Worm (Caenorhabditis elegans) whole organism, midembryonic: Measurements from ENCODE around the gene nlp-53.

Source experiments
- T22C8.4 ChIP-seq: fragments of 200-800 bp; sonication (Bioruptor generic); IDR thresholded peaks from 2 replicates; pipeline ENCODE4 v1.3.6; 2022; ENCODE audit warnings: missing genetic modification characterization, missing compliant biosample characterization
- cog-1 ChIP-seq: sonication (generic microtip); optimal IDR thresholded peaks from 2 replicates; lab custom pipeline; 2016; ENCODE audit warnings: missing genetic modification characterization, missing compliant biosample characterization
- flt-1 ChIP-seq: fragments of 200-800 bp; sonication (Bioruptor generic); IDR thresholded peaks from 2 replicates; pipeline ENCODE4 v1.3.6; 2022; ENCODE audit warnings: missing genetic modification characterization, missing compliant biosample characterization
- klf-2 ChIP-seq: fragments of 200-800 bp; sonication (Bioruptor generic); conservative IDR thresholded peaks from 2 replicates; pipeline ENCODE4 v1.3.6; 2022; ENCODE audit warnings: missing genetic modification reagents, missing genetic modification characterization, missing compliant biosample characterization
- med-1 ChIP-seq: sonication (generic microtip); optimal IDR thresholded peaks from 2 replicates; lab custom pipeline; 2017; ENCODE audit warnings: missing genetic modification characterization, mild to moderate bottlenecking, missing compliant biosample characterization, antibody characterized with exemption, missing genetic modification reagents; ENCODE audit not compliant: insufficient read depth
- tab-1 ChIP-seq: fragments of 200-800 bp; sonication (Bioruptor generic); IDR thresholded peaks from 2 replicates; pipeline ENCODE4 v1.3.6; 2022; ENCODE audit warnings: missing genetic modification characterization, missing compliant biosample characterization
- ztf-29 ChIP-seq: fragments of 200-800 bp; sonication (Bioruptor generic); IDR thresholded peaks from 2 replicates; pipeline ENCODE4 v1.3.6; 2022; ENCODE audit warnings: missing genetic modification reagents, missing genetic modification characterization, missing compliant biosample characterization

ce11 chrX:13621628-13622027 is 3.0 kb downstream of the nlp-53 start, which contains the start of gene Y12A6A.1:
- TF ChIP-seq T22C8.4 (no peak), klf-2 (GFP tag; lab: Robert Waterston, UW) (no peak), tab-1 (GFP tag; lab: Robert Waterston, UW) (no peak), med-1 (GFP tag; lab: Kevin White, UChicago) (no peak), cog-1 (no peak), flt-1 (GFP tag; lab: Robert Waterston, UW) (no peak), ztf-29 (GFP tag; lab: Robert Waterston, UW) (no peak)
